Fruit fly (Drosophila melanogaster): Measurements from ENCODE around the gene CG13887.

DNA sequence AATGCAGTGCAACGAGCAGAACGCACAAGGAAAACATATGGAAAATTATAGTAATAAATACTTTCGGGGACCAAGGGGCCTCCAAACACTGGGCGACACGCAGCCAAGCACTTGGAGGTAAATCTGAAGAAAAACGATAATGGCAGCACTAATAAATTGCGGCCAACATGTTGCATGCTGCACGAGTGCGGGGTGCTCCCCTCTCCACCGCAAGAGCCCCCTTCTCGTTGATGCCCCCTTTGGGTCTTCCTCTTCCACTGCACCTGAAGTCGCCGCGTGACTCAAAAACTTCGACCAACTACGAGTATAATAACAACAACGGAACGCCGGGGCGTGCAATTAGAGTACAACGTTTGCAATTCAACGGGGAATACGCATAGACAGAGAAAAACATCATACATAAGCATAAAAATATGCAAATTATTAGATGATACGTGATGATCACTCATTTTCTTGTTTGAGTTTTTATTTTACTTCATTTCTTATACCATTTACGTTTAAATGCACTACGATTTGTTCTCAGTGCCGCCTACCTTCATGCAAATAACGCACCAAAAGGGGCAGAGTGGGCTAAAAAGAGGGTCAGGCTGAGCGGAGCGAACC is 35.7 kb upstream of the CG13887 start:
- no peak for TF ChIP-seq fkh (GFP tag; optimal IDR thresholded peaks at IDR 0.05)
- TF ChIP-seq Eip78C (GFP tag) = peak; percentile 50
- TF ChIP-seq CG11762 (GFP tag; optimal IDR thresholded peaks at IDR 0.05; ENCODE audit: insufficient read depth) = peak; percentile 54
- TF ChIP-seq CG6854 (GFP tag; optimal IDR thresholded peaks at IDR 0.05) = peak; percentile 64
- peak; percentile 47 for TF ChIP-seq Blimp-1 (GFP tag; optimal IDR thresholded peaks at IDR 0.05)
- TF ChIP-seq fd85E (GFP tag; optimal IDR thresholded peaks at IDR 0.05) = peak; percentile 37
- peak; percentile 78 for TF ChIP-seq CG15336 (GFP tag; IDR thresholded peaks at IDR 0.05)
- TF ChIP-seq esn (GFP tag; optimal IDR thresholded peaks at IDR 0.05) = peak; percentile 79
- TF ChIP-seq CG11294 (GFP tag; IDR thresholded peaks at IDR 0.05) = peak; percentile 54
- peak; percentile 60 for TF ChIP-seq CG6808 (GFP tag; optimal IDR thresholded peaks at IDR 0.05)
